Worm (Caenorhabditis elegans) whole organism, L3 larva: ENCODE data around the gene exc-7.

Experiments used
- mdl-1 ChIP-seq: fragments of 150-350 bp; optimal IDR thresholded peaks from 2 replicates; lab custom pipeline; 2014; ENCODE audit warnings: missing biosample characterization, missing genetic modification characterization
- nhr-11 ChIP-seq: fragments of 150-350 bp; optimal IDR thresholded peaks from 2 replicates; lab custom pipeline; 2014; ENCODE audit warnings: missing biosample characterization, missing genetic modification characterization
- nhr-77 ChIP-seq: fragments of 150-350 bp; optimal IDR thresholded peaks from 2 replicates; lab custom pipeline; 2014; ENCODE audit warnings: missing biosample characterization, missing genetic modification characterization
- pqm-1 ChIP-seq: fragments of 150-350 bp; optimal IDR thresholded peaks from 2 replicates; lab custom pipeline; 2017; ENCODE audit warnings: missing biosample characterization, missing genetic modification characterization, inconsistent platforms
- tbx-2 ChIP-seq: sonication (generic microtip); optimal IDR thresholded peaks from 2 replicates; lab custom pipeline; 2016; ENCODE audit warnings: mild to moderate bottlenecking, missing genetic modification characterization, missing compliant biosample characterization

DNA sequence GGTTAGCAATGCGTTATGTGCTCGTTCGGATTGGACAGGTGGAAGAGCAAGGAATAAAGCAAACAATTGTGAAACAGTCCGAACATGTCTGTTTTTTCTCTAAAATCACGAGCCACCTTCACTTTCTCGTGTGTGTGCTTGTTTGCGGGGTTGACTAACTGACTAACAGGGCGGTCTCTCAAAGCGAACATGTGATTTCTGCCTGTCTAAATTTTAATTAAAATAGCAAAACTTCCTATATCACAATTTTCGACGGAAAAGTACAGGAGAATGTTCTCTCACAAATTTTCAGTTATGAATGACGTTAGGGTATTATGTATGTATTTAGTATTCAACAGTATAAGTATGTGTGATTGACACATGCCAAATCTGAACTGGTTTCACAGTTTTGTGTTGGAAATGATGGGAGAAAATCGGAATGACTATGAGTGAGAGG lies 46.2 kb downstream of the exc-7 start:
- TF ChIP-seq mdl-1 (tag; lab: Kevin White, UChicago) (no peak), tbx-2 (tag; lab: Kevin White, UChicago) (no peak), nhr-77 (no peak), nhr-11 (tag; lab: Kevin White, UChicago) (no peak), pqm-1 (tag; lab: Kevin White, UChicago) (no peak)
